Worm (Caenorhabditis elegans): Measurements from ENCODE around the gene C16C8.25.

DNA sequence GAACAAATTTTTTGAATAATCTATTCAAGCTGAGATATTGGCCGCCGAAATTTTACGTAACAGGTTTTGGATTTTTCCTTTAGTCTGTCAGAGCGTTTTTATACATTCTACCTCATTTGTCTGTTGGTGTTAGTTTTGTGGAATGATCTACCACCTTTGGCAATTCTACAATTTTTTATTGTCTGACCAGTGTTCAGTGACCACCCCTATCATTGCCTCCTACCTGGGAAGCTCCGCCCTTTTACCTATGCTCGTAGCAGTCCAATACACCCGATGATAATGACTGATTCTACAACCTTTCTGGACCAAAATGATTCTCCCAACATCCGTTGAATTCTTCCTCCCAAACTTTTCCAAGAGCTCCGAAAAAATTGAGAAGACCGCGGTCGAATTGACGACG lies 24.7 kb downstream of the C16C8.25 start, which contains the start of gene sdz-32:
- TF ChIP-seq madf-8 (GFP tag; conservative IDR thresholded peaks at IDR 0.05), result no peak
- no peak for TF ChIP-seq somi-1 (GFP tag; optimal IDR thresholded peaks at IDR 0.05)
- TF ChIP-seq chd-7 (tag; optimal IDR thresholded peaks at IDR 0.05), result no peak
- TF ChIP-seq nhr-27 (tag; optimal IDR thresholded peaks at IDR 0.05), result no peak
- TF ChIP-seq Y79H2A.3 (GFP tag; conservative IDR thresholded peaks at IDR 0.05), result no peak

All from whole organism, young adult.